Fruit fly (Drosophila melanogaster): Measurements from ENCODE around the gene Tie.

Gene Tie

DNA sequence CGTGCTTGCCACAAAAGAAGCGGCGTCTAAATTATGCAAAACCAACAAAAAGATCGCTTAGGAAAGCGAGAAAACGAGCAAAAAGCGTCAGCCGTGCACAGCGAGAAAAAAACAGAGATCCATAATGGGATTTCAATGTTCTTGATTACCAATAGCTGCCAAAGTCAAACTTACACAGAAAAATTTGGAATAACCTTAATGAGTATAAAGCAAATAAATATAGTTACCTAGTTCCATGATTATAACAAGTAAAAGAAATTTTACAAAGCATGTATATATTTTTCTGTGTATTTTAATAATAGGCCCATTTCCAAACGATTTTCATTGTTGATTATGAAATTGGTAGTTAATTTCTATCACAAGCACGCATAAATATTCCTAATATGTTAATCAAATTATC lies 2.0 kb upstream of the Tie start (continued):
- TF ChIP-seq lab (GFP tag; optimal IDR thresholded peaks at IDR 0.05) (peak; percentile 26), bcd (GFP tag; optimal IDR thresholded peaks at IDR 0.05) (peak; percentile 31), croc (GFP tag; conservative IDR thresholded peaks at IDR 0.05) (0 out of 3 replicates have a peak, but pooled peaks have one; percentile 20), PHDP (tag; optimal IDR thresholded peaks at IDR 0.05) (peak; percentile 38), trh (GFP tag; optimal IDR thresholded peaks at IDR 0.05) (no peak), CG14710 (tag; optimal IDR thresholded peaks at IDR 0.05) (peak; percentile 23), CG14441 (GFP tag; IDR thresholded peaks at IDR 0.05) (peak; percentile 69), CoRest (tag; optimal IDR thresholded peaks at IDR 0.05) (peak; percentile 31), CG31441 (GFP tag; IDR thresholded peaks at IDR 0.05) (peak; percentile 77), Asciz (GFP tag; optimal IDR thresholded peaks at IDR 0.05) (peak; percentile 53), zfh1 (GFP tag; IDR thresholded peaks at IDR 0.05) (peak; percentile 39; the same call in 1 of the 3 replicates), CG10274 (GFP tag; optimal IDR thresholded peaks at IDR 0.05) (no peak), Hmr (GFP tag; optimal IDR thresholded peaks at IDR 0.05) (peak; percentile 0), tap (tag; optimal IDR thresholded peaks at IDR 0.05) (peak; percentile 68), pan (optimal IDR thresholded peaks at IDR 0.05) (no peak), pan (GFP tag; optimal IDR thresholded peaks at IDR 0.05 in 1 of 2, IDR thresholded peaks at IDR 0.05 in 1 of 2) (peak in 1 of 2 experiments; percentile 50), ci (GFP tag; IDR thresholded peaks at IDR 0.05) (peak; percentile 73), corto (GFP tag; optimal IDR thresholded peaks at IDR 0.05) (no peak), Gug (GFP tag; IDR thresholded peaks at IDR 0.05) (no peak), CG13424 (tag; optimal IDR thresholded peaks at IDR 0.05) (peak; percentile 58), trem (tag; optimal IDR thresholded peaks at IDR 0.05) (peak; percentile 17), CG15269 (tag; optimal IDR thresholded peaks at IDR 0.05) (peak; percentile 53), insv (GFP tag; optimal IDR thresholded peaks at IDR 0.05) (no peak), CG10366 (GFP tag; IDR thresholded peaks at IDR 0.05) (peak; percentile 40), ind (GFP tag; optimal IDR thresholded peaks at IDR 0.05) (peak; percentile 16), dpn (GFP tag; optimal IDR thresholded peaks at IDR 0.05) (peak; percentile 2 to 21), ato (GFP tag; IDR thresholded peaks at IDR 0.05; ENCODE audit: partially characterized antibody) (no peak), vfl (GFP tag; optimal IDR thresholded peaks at IDR 0.05) (no peak), D19A (tag; optimal IDR thresholded peaks at IDR 0.05) (peak; percentile 53), CG12104 (GFP tag; optimal IDR thresholded peaks at IDR 0.05) (peak; percentile 11), Sox102F (GFP tag; optimal IDR thresholded peaks at IDR 0.05) (peak; percentile 75), Ada2b (GFP tag; IDR thresholded peaks at IDR 0.05) (peak; percentile 41; the same call in 1 of the 2 replicates), HLH3B (GFP tag; IDR thresholded peaks at IDR 0.05) (peak; percentile 41; the same call in 1 of the 2 replicates), ttk (GFP tag; IDR thresholded peaks at IDR 0.05) (peak; percentile 51), Mrtf (GFP tag; IDR thresholded peaks at IDR 0.05) (0 out of 3 replicates have a peak, but pooled peaks have one; percentile 15), esg (GFP tag; conservative IDR thresholded peaks at IDR 0.05) (peak; percentile 44), CG5245 (GFP tag; optimal IDR thresholded peaks at IDR 0.05) (peak; percentile 10), abd-A (tag; optimal IDR thresholded peaks at IDR 0.05) (peak; percentile 71), CHES-1-like (GFP tag; optimal IDR thresholded peaks at IDR 0.05) (no peak), ATbp (GFP tag; optimal IDR thresholded peaks at IDR 0.05) (peak; percentile 58), lmd (GFP tag; IDR thresholded peaks at IDR 0.05) (0 out of 2 replicates have a peak, but pooled peaks have one; percentile 10), Blimp-1 (GFP tag; optimal IDR thresholded peaks at IDR 0.05) (peak; percentile 42), CG1832 (GFP tag; optimal IDR thresholded peaks at IDR 0.05) (no peak), Abd-B (GFP tag; optimal IDR thresholded peaks at IDR 0.05) (peak; percentile 21), ap (GFP tag; IDR thresholded peaks at IDR 0.05) (0 out of 2 replicates have a peak, but pooled peaks have one; percentile 9), CG32532 (GFP tag; IDR thresholded peaks at IDR 0.05) (no peak), tin (GFP tag; optimal IDR thresholded peaks at IDR 0.05) (peak; percentile 20), sens (GFP tag) (peak; percentile 88), CG2120 (GFP tag; optimal IDR thresholded peaks at IDR 0.05) (no peak), Nf-YC (tag; optimal IDR thresholded peaks at IDR 0.05) (no peak), CG16815 (GFP tag; optimal IDR thresholded peaks at IDR 0.05) (no peak)

Measured in whole organism, embryonic.